Fruit fly (Drosophila melanogaster): ENCODE results near the gene CG32066.

dm6 chr3L:10659993-10660743 lies 645 bp downstream of the CG32066 start:
- TF ChIP-seq Sin3A (optimal IDR thresholded peaks at IDR 0.05) = no peak
- no peak for TF ChIP-seq psq (optimal IDR thresholded peaks at IDR 0.05)
- no peak for TF ChIP-seq h (optimal IDR thresholded peaks at IDR 0.05)
- TF ChIP-seq insv (optimal IDR thresholded peaks at IDR 0.05) = no peak
- TF ChIP-seq ttk (optimal IDR thresholded peaks at IDR 0.05) = no peak
